Fruit fly (Drosophila melanogaster) whole organism, embryonic: ENCODE measurements around the gene CG5087.

Source experiments
- B-H1 ChIP-seq: fragments of 200-800 bp; sonication (Bioruptor generic); IDR thresholded peaks from 3 replicates; pipeline ENCODE4 v1.3.6; 2022; ENCODE audit warnings: missing biosample characterization, missing genetic modification characterization
- BtbVII ChIP-seq: fragments of 200-800 bp; sonication (Bioruptor generic); optimal IDR thresholded peaks from 3 replicates; lab custom pipeline; 2017; ENCODE audit warnings: missing biosample characterization, mild to moderate bottlenecking, missing genetic modification characterization
- CG10147 ChIP-seq: fragments of 200-800 bp; sonication (Bioruptor generic); optimal IDR thresholded peaks from 2 replicates; lab custom pipeline; 2019; ENCODE audit warnings: missing biosample characterization, mild to moderate bottlenecking, missing genetic modification characterization, moderate library complexity
- CG10431 ChIP-seq: fragments of 200-800 bp; sonication (Bioruptor generic); optimal IDR thresholded peaks from 3 replicates; lab custom pipeline; 2018; ENCODE audit warnings: missing biosample characterization, mild to moderate bottlenecking, missing genetic modification characterization
- CG11560 ChIP-seq: fragments of 200-800 bp; sonication (Bioruptor generic); IDR thresholded peaks from 3 replicates; pipeline ENCODE4 v1.3.6; 2022; ENCODE audit warnings: missing biosample characterization, missing genetic modification characterization
- CG12219 ChIP-seq: fragments of 200-800 bp; sonication (Bioruptor generic); optimal IDR thresholded peaks from 3 replicates; lab custom pipeline; 2018; ENCODE audit warnings: missing biosample characterization, mild to moderate bottlenecking, missing genetic modification characterization
- CG12744 ChIP-seq: fragments of 200-800 bp; sonication (Bioruptor generic); optimal IDR thresholded peaks from 2 replicates; lab custom pipeline; 2016; ENCODE audit warnings: missing biosample characterization, missing genetic modification characterization
- CG15601 ChIP-seq: fragments of 200-800 bp; sonication (Bioruptor generic); optimal IDR thresholded peaks from 3 replicates; lab custom pipeline; 2019; ENCODE audit warnings: missing biosample characterization, mild to moderate bottlenecking, missing genetic modification characterization, moderate library complexity
- CG17612 ChIP-seq: fragments of 200-800 bp; sonication (Bioruptor generic); IDR thresholded peaks from 2 replicates; pipeline ENCODE4 v1.3.6; 2022; ENCODE audit warnings: missing biosample characterization, missing genetic modification characterization
- CG2199 ChIP-seq: fragments of 200-800 bp; sonication (Bioruptor generic); IDR thresholded peaks from 3 replicates; pipeline ENCODE4 v1.3.6; 2022; ENCODE audit warnings: missing biosample characterization, missing genetic modification characterization
- CG30403 ChIP-seq: fragments of 200-800 bp; sonication (Bioruptor generic); optimal IDR thresholded peaks from 3 replicates; lab custom pipeline; 2016; ENCODE audit warnings: missing biosample characterization, missing genetic modification characterization
- CG3163 ChIP-seq: fragments of 200-800 bp; sonication (Bioruptor generic); optimal IDR thresholded peaks from 3 replicates; lab custom pipeline; 2016; ENCODE audit warnings: missing biosample characterization, missing genetic modification characterization
- CG32532 ChIP-seq: fragments of 200-800 bp; sonication (Bioruptor generic); IDR thresholded peaks from 2 replicates; pipeline ENCODE4 v1.3.6; 2022; ENCODE audit warnings: missing biosample characterization, missing genetic modification characterization
- CG34422 ChIP-seq: fragments of 200-800 bp; sonication (Bioruptor generic); IDR thresholded peaks from 3 replicates; pipeline ENCODE4 v1.3.6; 2022; ENCODE audit warnings: missing biosample characterization, missing genetic modification characterization
- CG4617 ChIP-seq: fragments of 200-800 bp; sonication (Bioruptor generic); optimal IDR thresholded peaks from 3 replicates; lab custom pipeline; 2016; ENCODE audit warnings: missing biosample characterization, missing genetic modification characterization, borderline replicate concordance
- CG8359 ChIP-seq: fragments of 200-800 bp; sonication (Bioruptor generic); optimal IDR thresholded peaks from 2 replicates; lab custom pipeline; 2017; ENCODE audit warnings: missing biosample characterization, mild to moderate bottlenecking, missing genetic modification characterization, borderline replicate concordance
- CG9437 ChIP-seq: fragments of 200-800 bp; sonication (Bioruptor generic); optimal IDR thresholded peaks from 2 replicates; lab custom pipeline; 2018; ENCODE audit warnings: missing biosample characterization, mild to moderate bottlenecking, missing genetic modification characterization
- Doc3 ChIP-seq: fragments of 200-800 bp; sonication (Bioruptor generic); IDR thresholded peaks from 3 replicates; pipeline ENCODE4 v1.3.6; 2022; ENCODE audit warnings: missing biosample characterization, missing genetic modification characterization; ENCODE audit not compliant: partially characterized antibody
- Dref ChIP-seq: fragments of 200-800 bp; sonication (Bioruptor generic); IDR thresholded peaks from 2 replicates; pipeline ENCODE4 v1.3.6; 2022; ENCODE audit warnings: missing biosample characterization, missing genetic modification characterization
- Fer2 ChIP-seq: fragments of 200-800 bp; sonication (Bioruptor generic); optimal IDR thresholded peaks from 2 replicates; lab custom pipeline; 2018; ENCODE audit warnings: missing biosample characterization, mild to moderate bottlenecking, missing genetic modification characterization, moderate library complexity
- Hey ChIP-seq: fragments of 200-800 bp; sonication (Bioruptor generic); optimal IDR thresholded peaks from 3 replicates; lab custom pipeline; 2018; ENCODE audit warnings: missing biosample characterization, mild to moderate bottlenecking, missing genetic modification characterization
- Hsf ChIP-seq: fragments of 200-800 bp; sonication (Bioruptor generic); optimal IDR thresholded peaks from 3 replicates; lab custom pipeline; 2016; ENCODE audit warnings: missing biosample characterization, missing genetic modification characterization
- Lhr ChIP-seq: fragments of 200-800 bp; sonication (Bioruptor generic); optimal IDR thresholded peaks from 3 replicates; lab custom pipeline; 2017; ENCODE audit warnings: mild to moderate bottlenecking, missing biosample characterization, missing genetic modification reagents, missing genetic modification characterization
- Myb ChIP-seq: fragments of 200-800 bp; sonication (Bioruptor generic); optimal IDR thresholded peaks from 2 replicates; lab custom pipeline; 2016; ENCODE audit warnings: missing biosample characterization, missing genetic modification characterization
- NC2α ChIP-seq: fragments of 200-800 bp; sonication (Bioruptor generic); optimal IDR thresholded peaks from 2 replicates; lab custom pipeline; 2016; ENCODE audit warnings: missing biosample characterization, missing genetic modification characterization
- NfI ChIP-seq: fragments of 200-800 bp; sonication (Bioruptor generic); optimal IDR thresholded peaks from 3 replicates; lab custom pipeline; 2018; ENCODE audit warnings: missing biosample characterization, mild to moderate bottlenecking, missing genetic modification characterization, moderate library complexity
- Oli ChIP-seq: fragments of 200-800 bp; sonication (Bioruptor generic); optimal IDR thresholded peaks from 2 replicates; lab custom pipeline; 2018; ENCODE audit warnings: missing biosample characterization, mild to moderate bottlenecking, missing genetic modification characterization, moderate library complexity
- Pdp1 ChIP-seq, 2 experiments: fragments of 200-800 bp; sonication (Bioruptor generic); optimal IDR thresholded peaks; 3 replicates each; lab custom pipeline; 2016; ENCODE audit warnings: missing biosample characterization in 2 of 2, missing genetic modification characterization in 2 of 2, mild to moderate bottlenecking in 1 of 2, moderate library complexity in 1 of 2
- Ptx1 ChIP-seq: fragments of 200-800 bp; sonication (Bioruptor generic); IDR thresholded peaks from 2 replicates; pipeline ENCODE4 v1.3.6; 2022; ENCODE audit warnings: missing biosample characterization, missing genetic modification characterization
- Vsx1 ChIP-seq: fragments of 200-800 bp; sonication (Bioruptor generic); optimal IDR thresholded peaks from 2 replicates; lab custom pipeline; 2017; ENCODE audit warnings: missing biosample characterization, mild to moderate bottlenecking, missing genetic modification characterization, missing genetic modification reagents
- bbx ChIP-seq: fragments of 200-800 bp; sonication (Bioruptor generic); IDR thresholded peaks from 2 replicates; pipeline ENCODE4 v1.3.6; 2022; ENCODE audit warnings: missing biosample characterization, missing genetic modification characterization; ENCODE audit not compliant: partially characterized antibody
- bowl ChIP-seq: fragments of 200-800 bp; sonication (Bioruptor generic); IDR thresholded peaks from 2 replicates; pipeline ENCODE4 v1.3.6; 2022; ENCODE audit warnings: missing biosample characterization, missing genetic modification characterization
- cg ChIP-seq: fragments of 200-800 bp; sonication (Bioruptor generic); optimal IDR thresholded peaks from 3 replicates; lab custom pipeline; 2019; ENCODE audit warnings: missing biosample characterization, mild to moderate bottlenecking, missing genetic modification characterization, moderate library complexity
- da ChIP-seq: fragments of 200-800 bp; sonication (Bioruptor generic); optimal IDR thresholded peaks from 2 replicates; lab custom pipeline; 2016; ENCODE audit warnings: missing biosample characterization, missing genetic modification characterization
- exex ChIP-seq: fragments of 200-800 bp; sonication (Bioruptor generic); optimal IDR thresholded peaks from 4 replicates; lab custom pipeline; 2018; ENCODE audit warnings: missing biosample characterization, mild to moderate bottlenecking, missing genetic modification characterization, moderate library complexity
- hbn ChIP-seq: fragments of 200-800 bp; sonication (Bioruptor generic); IDR thresholded peaks from 2 replicates; pipeline ENCODE4 v1.3.6; 2022; ENCODE audit warnings: missing biosample characterization, missing genetic modification characterization; ENCODE audit not compliant: partially characterized antibody
- inv ChIP-seq: fragments of 200-800 bp; sonication (Bioruptor generic); IDR thresholded peaks from 2 replicates; pipeline ENCODE4 v1.3.6; 2022; ENCODE audit warnings: missing biosample characterization, missing genetic modification characterization; ENCODE audit not compliant: partially characterized antibody
- lmd ChIP-seq: fragments of 200-800 bp; sonication (Bioruptor generic); IDR thresholded peaks from 2 replicates; pipeline ENCODE4 v1.3.6; 2022; ENCODE audit warnings: missing biosample characterization, missing genetic modification characterization
- mirr ChIP-seq: fragments of 200-800 bp; sonication (Bioruptor generic); optimal IDR thresholded peaks from 3 replicates; lab custom pipeline; 2018; ENCODE audit warnings: missing biosample characterization, mild to moderate bottlenecking, missing genetic modification characterization
- onecut ChIP-seq: fragments of 200-800 bp; sonication (Bioruptor generic); IDR thresholded peaks from 2 replicates; pipeline ENCODE4 v1.3.6; 2022; ENCODE audit warnings: missing biosample characterization, missing genetic modification characterization
- rib ChIP-seq: fragments of 200-800 bp; sonication (Bioruptor generic); IDR thresholded peaks from 2 replicates; pipeline ENCODE4 v1.3.6; 2022; ENCODE audit warnings: missing biosample characterization, missing genetic modification characterization
- ro ChIP-seq: fragments of 200-800 bp; sonication (Bioruptor generic); IDR thresholded peaks from 2 replicates; pipeline ENCODE4 v1.3.6; 2022; ENCODE audit warnings: missing biosample characterization, missing genetic modification characterization
- schlank ChIP-seq: fragments of 200-800 bp; sonication (Bioruptor generic); optimal IDR thresholded peaks from 2 replicates; lab custom pipeline; 2018; ENCODE audit warnings: missing biosample characterization, mild to moderate bottlenecking, missing genetic modification characterization
- sima ChIP-seq: fragments of 200-800 bp; sonication (Bioruptor generic); optimal IDR thresholded peaks from 2 replicates; lab custom pipeline; 2016; ENCODE audit warnings: missing biosample characterization, missing genetic modification characterization
- slou ChIP-seq: fragments of 200-800 bp; sonication (Bioruptor generic); optimal IDR thresholded peaks from 3 replicates; lab custom pipeline; 2016; ENCODE audit warnings: missing biosample characterization, missing genetic modification characterization
- tin ChIP-seq: fragments of 200-800 bp; sonication (Bioruptor generic); optimal IDR thresholded peaks from 3 replicates; lab custom pipeline; 2016; ENCODE audit warnings: missing biosample characterization, missing genetic modification characterization
- unpg ChIP-seq: fragments of 200-800 bp; sonication (Bioruptor generic); optimal IDR thresholded peaks from 3 replicates; lab custom pipeline; 2018; ENCODE audit warnings: missing biosample characterization, mild to moderate bottlenecking, missing genetic modification characterization, moderate library complexity
- wor ChIP-seq: fragments of 200-800 bp; sonication (Bioruptor generic); IDR thresholded peaks from 2 replicates; pipeline ENCODE4 v1.3.6; 2022; ENCODE audit warnings: missing biosample characterization, missing genetic modification characterization
- z ChIP-seq: fragments of 200-800 bp; sonication (Bioruptor generic); IDR thresholded peaks from 3 replicates; pipeline ENCODE4 v1.3.6; 2022; ENCODE audit warnings: missing biosample characterization, missing genetic modification characterization
- zen2 ChIP-seq: fragments of 200-800 bp; sonication (Bioruptor generic); IDR thresholded peaks from 3 replicates; pipeline ENCODE4 v1.3.6; 2022; ENCODE audit warnings: missing biosample characterization, missing genetic modification characterization; ENCODE audit not compliant: partially characterized antibody

Gene CG5087

DNA sequence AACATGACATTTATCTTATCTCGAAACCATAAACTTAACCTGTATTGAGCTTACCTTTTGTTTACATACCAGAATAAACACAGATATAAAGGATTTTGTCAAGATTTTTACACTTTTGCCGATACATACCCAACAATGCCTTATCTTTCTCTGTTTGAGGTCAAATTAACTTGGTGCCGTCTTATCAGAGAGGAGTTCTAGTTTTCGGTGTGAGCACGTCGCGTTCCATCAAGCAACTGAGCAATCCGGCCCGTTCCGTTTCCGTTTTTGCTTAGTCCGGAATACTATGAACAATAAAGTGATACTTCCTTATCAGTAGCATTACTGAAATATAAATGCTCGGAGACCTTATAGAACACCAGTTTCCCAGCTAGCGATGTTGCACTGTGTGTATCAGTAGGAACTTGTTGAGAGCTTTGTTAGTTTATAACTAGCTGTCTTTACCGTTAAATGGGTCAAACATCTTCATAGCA is 12.1 kb upstream of the CG5087 start, which contains the start of gene Galk (continued):
- TF ChIP-seq Doc3 (GFP tag; lab: Robert Waterston, UW) = no peak
- no peak for TF ChIP-seq NC2α (GFP tag; lab: Kevin White, UChicago)
- peak; percentile 34; the same call in 1 of the 3 replicates for TF ChIP-seq CG2199 (GFP tag; lab: Robert Waterston, UW)
- TF ChIP-seq CG15601 (tag; lab: Kevin White, UChicago) = peak; percentile 82
- TF ChIP-seq CG12219 (GFP tag; lab: Kevin White, UChicago) = peak; percentile 62
- TF ChIP-seq bowl (GFP tag; lab: Robert Waterston, UW) = 0 out of 2 replicates have a peak, but pooled peaks have one; percentile 10
- TF ChIP-seq da = peak; percentile 13
- no peak for TF ChIP-seq inv (GFP tag; lab: Robert Waterston, UW)
- no peak for TF ChIP-seq hbn (GFP tag; lab: Robert Waterston, UW)
- TF ChIP-seq CG4617 (GFP tag; lab: Kevin White, UChicago) = no peak
- TF ChIP-seq slou = no peak
- peak; percentile 42 for TF ChIP-seq Pdp1 (GFP tag; optimal IDR thresholded peaks at IDR 0.05; lab: Kevin White, UChicago)
- TF ChIP-seq CG34422 (GFP tag; lab: Robert Waterston, UW) = no peak
- peak; percentile 22 for TF ChIP-seq CG30403 (GFP tag; lab: Kevin White, UChicago)
- no peak for TF ChIP-seq sima (GFP tag; lab: Kevin White, UChicago)
- peak; percentile 93 for TF ChIP-seq mirr (GFP tag; lab: Kevin White, UChicago)
- peak; percentile 92 for TF ChIP-seq CG32532 (GFP tag; lab: Robert Waterston, UW)
- no peak for TF ChIP-seq CG8359
- no peak for TF ChIP-seq CG11560 (tag; lab: Robert Waterston, UW)
- peak; percentile 81 for TF ChIP-seq exex (tag; lab: Kevin White, UChicago)
- TF ChIP-seq Dref = no peak
- TF ChIP-seq rib (GFP tag; lab: Robert Waterston, UW) = peak; percentile 40; the same call in 1 of the 2 replicates
- no peak for TF ChIP-seq Fer2 (tag; lab: Kevin White, UChicago)
- TF ChIP-seq tin = peak; percentile 50
- peak; percentile 48 for TF ChIP-seq unpg (GFP tag; lab: Kevin White, UChicago)
- peak; percentile 80 for TF ChIP-seq BtbVII
- peak; percentile 5 for TF ChIP-seq CG3163 (GFP tag; lab: Kevin White, UChicago)
- TF ChIP-seq onecut = peak; percentile 65
- peak; percentile 65 for TF ChIP-seq Ptx1 (GFP tag; lab: Robert Waterston, UW)
- TF ChIP-seq Myb (GFP tag; lab: Kevin White, UChicago) = no peak
- peak; percentile 66 for TF ChIP-seq CG10431 (GFP tag; lab: Kevin White, UChicago)
- TF ChIP-seq Lhr (GFP tag; lab: Kevin White, UChicago) = no peak
- TF ChIP-seq lmd (GFP tag; lab: Robert Waterston, UW) = peak; percentile 81
- no peak for TF ChIP-seq bbx (GFP tag; lab: Robert Waterston, UW)
- peak; percentile 40 for TF ChIP-seq CG9437 (GFP tag; lab: Kevin White, UChicago)
- TF ChIP-seq zen2 = no peak
- no peak for TF ChIP-seq z (GFP tag; lab: Robert Waterston, UW)
- TF ChIP-seq NfI (GFP tag; lab: Kevin White, UChicago) = peak; percentile 56
- TF ChIP-seq ro (GFP tag; lab: Robert Waterston, UW) = no peak
- no peak for TF ChIP-seq wor (GFP tag; lab: Robert Waterston, UW)
- peak; percentile 33 for TF ChIP-seq CG17612 (GFP tag; lab: Robert Waterston, UW)
- no peak for TF ChIP-seq cg (GFP tag; lab: Kevin White, UChicago)
- TF ChIP-seq B-H1 (GFP tag; lab: Robert Waterston, UW) = peak; percentile 58
- peak; percentile 25 for TF ChIP-seq schlank (tag; lab: Kevin White, UChicago)
- no peak for TF ChIP-seq CG12744 (GFP tag; lab: Kevin White, UChicago)
- peak; percentile 11 for TF ChIP-seq Hey (tag; lab: Kevin White, UChicago)
- TF ChIP-seq CG10147 = no peak
- peak; percentile 10 for TF ChIP-seq Hsf (GFP tag; lab: Kevin White, UChicago)
- no peak for TF ChIP-seq Vsx1 (GFP tag; lab: Kevin White, UChicago)
- no peak for TF ChIP-seq Oli
